Worm (Caenorhabditis elegans) whole organism, L3 larva: ENCODE measurements around the gene F31E8.4.
A peak's percentile ranks its signal among the peaks of the same experiment; 100 is the strongest.

ENCODE experiments used
- R02D3.7 ChIP-seq: fragments of 150-350 bp; optimal IDR thresholded peaks from 2 replicates; lab custom pipeline; 2014; ENCODE audit warnings: missing biosample characterization, missing genetic modification characterization
- aly-2 ChIP-seq: fragments of 150-350 bp; optimal IDR thresholded peaks from 2 replicates; lab custom pipeline; 2014; ENCODE audit warnings: missing biosample characterization, missing genetic modification characterization
- ama-1 ChIP-seq: fragments of 150-350 bp; optimal IDR thresholded peaks from 2 replicates; lab custom pipeline; 2018
- ceh-28 ChIP-seq: fragments of 150-350 bp; optimal IDR thresholded peaks from 2 replicates; lab custom pipeline; 2014; ENCODE audit warnings: missing biosample characterization, missing genetic modification reagents, missing genetic modification characterization
- ceh-82 ChIP-seq: fragments of 150-350 bp; optimal IDR thresholded peaks from 2 replicates; lab custom pipeline; 2014; ENCODE audit warnings: missing biosample characterization, missing genetic modification characterization
- ceh-9 ChIP-seq: sonication (generic microtip); optimal IDR thresholded peaks from 2 replicates; lab custom pipeline; 2018; ENCODE audit warnings: missing biosample characterization, missing genetic modification characterization
- daf-12 ChIP-seq: fragments of 150-350 bp; optimal IDR thresholded peaks from 2 replicates; lab custom pipeline; 2014; ENCODE audit warnings: missing biosample characterization, missing genetic modification reagents, missing genetic modification characterization
- egl-27 ChIP-seq: sonication (generic microtip); optimal IDR thresholded peaks from 4 replicates; lab custom pipeline; 2017; ENCODE audit warnings: missing biosample characterization, missing genetic modification reagents, missing genetic modification characterization
- egl-5 ChIP-seq: fragments of 150-350 bp; optimal IDR thresholded peaks from 2 replicates; lab custom pipeline; 2017; ENCODE audit warnings: missing biosample characterization, missing genetic modification reagents, missing genetic modification characterization, inconsistent platforms
- elt-1 ChIP-seq: fragments of 150-350 bp; optimal IDR thresholded peaks from 2 replicates; lab custom pipeline; 2014; ENCODE audit warnings: missing biosample characterization, missing genetic modification characterization
- elt-2 ChIP-seq: sonication (generic microtip); optimal IDR thresholded peaks from 2 replicates; lab custom pipeline; 2016; ENCODE audit warnings: missing genetic modification reagents, mild to moderate bottlenecking, missing genetic modification characterization, missing compliant biosample characterization
- elt-3 ChIP-seq, 3 experiments: fragments of 150-350 bp in 1 of 3; sonication (generic microtip) in 2 of 3; optimal IDR thresholded peaks; 2 replicates in 2 of 3; 4 replicates in 1 of 3; lab custom pipeline; 2014 to 2017; ENCODE audit warnings: missing biosample characterization in 3 of 3, missing genetic modification characterization in 3 of 3
- fkh-2 ChIP-seq: fragments of 150-350 bp; optimal IDR thresholded peaks from 2 replicates; lab custom pipeline; 2014; ENCODE audit warnings: missing biosample characterization, missing genetic modification reagents, missing genetic modification characterization
- fos-1 ChIP-seq: fragments of 150-350 bp; optimal IDR thresholded peaks from 2 replicates; lab custom pipeline; 2014; ENCODE audit warnings: missing biosample characterization, missing genetic modification characterization
- hmg-11 ChIP-seq: sonication (generic microtip); optimal IDR thresholded peaks from 2 replicates; lab custom pipeline; 2016; ENCODE audit warnings: missing genetic modification characterization, missing compliant biosample characterization
- jun-1 ChIP-seq: fragments of 150-350 bp; optimal IDR thresholded peaks from 2 replicates; lab custom pipeline; 2014; ENCODE audit warnings: missing biosample characterization, missing genetic modification reagents, missing genetic modification characterization
- lin-15B ChIP-seq: fragments of 150-350 bp; optimal IDR thresholded peaks from 2 replicates; lab custom pipeline; 2014; ENCODE audit warnings: missing biosample characterization, missing genetic modification characterization
- lin-39 ChIP-seq: fragments of 150-350 bp; optimal IDR thresholded peaks from 2 replicates; lab custom pipeline; 2018; ENCODE audit warnings: missing biosample characterization, missing genetic modification reagents, missing genetic modification characterization
- nfya-1 ChIP-seq: sonication (generic microtip); optimal IDR thresholded peaks from 2 replicates; lab custom pipeline; 2017; ENCODE audit warnings: missing genetic modification characterization, mild to moderate bottlenecking, missing compliant biosample characterization, antibody characterized with exemption, moderate library complexity; ENCODE audit not compliant: insufficient read depth
- nhr-12 ChIP-seq: fragments of 150-350 bp; optimal IDR thresholded peaks from 2 replicates; lab custom pipeline; 2014; ENCODE audit warnings: missing biosample characterization, missing genetic modification characterization
- nhr-23 ChIP-seq: fragments of 150-350 bp; optimal IDR thresholded peaks from 2 replicates; lab custom pipeline; 2014; ENCODE audit warnings: missing biosample characterization, missing genetic modification reagents, missing genetic modification characterization
- nhr-237 ChIP-seq: fragments of 150-350 bp; optimal IDR thresholded peaks from 2 replicates; lab custom pipeline; 2014; ENCODE audit warnings: missing biosample characterization, missing genetic modification characterization
- nhr-25 ChIP-seq: sonication (generic microtip); optimal IDR thresholded peaks from 2 replicates; lab custom pipeline; 2017; ENCODE audit warnings: missing biosample characterization, missing genetic modification characterization
- nhr-28 ChIP-seq: fragments of 150-350 bp; optimal IDR thresholded peaks from 2 replicates; lab custom pipeline; 2014; ENCODE audit warnings: missing biosample characterization, missing genetic modification characterization
- nhr-43 ChIP-seq: sonication (generic microtip); optimal IDR thresholded peaks from 2 replicates; lab custom pipeline; 2016; ENCODE audit warnings: mild to moderate bottlenecking, missing genetic modification characterization, missing compliant biosample characterization; ENCODE audit not compliant: poor library complexity, severe bottlenecking
- nhr-67 ChIP-seq: fragments of 150-350 bp; optimal IDR thresholded peaks from 2 replicates; lab custom pipeline; 2014; ENCODE audit warnings: missing biosample characterization, missing genetic modification characterization
- nhr-76 ChIP-seq: fragments of 150-350 bp; sonication (generic microtip); optimal IDR thresholded peaks from 5 replicates; lab custom pipeline; 2014; ENCODE audit warnings: missing biosample characterization, missing genetic modification characterization
- pha-4 ChIP-seq: fragments of 150-350 bp; optimal IDR thresholded peaks from 2 replicates; lab custom pipeline; 2014; ENCODE audit warnings: missing biosample characterization, missing genetic modification reagents, missing genetic modification characterization
- pqm-1 ChIP-seq: fragments of 150-350 bp; optimal IDR thresholded peaks from 2 replicates; lab custom pipeline; 2017; ENCODE audit warnings: missing biosample characterization, missing genetic modification characterization, inconsistent platforms
- sea-2 ChIP-seq: fragments of 150-350 bp; sonication (generic microtip); optimal IDR thresholded peaks from 4 replicates; lab custom pipeline; 2014; ENCODE audit warnings: missing biosample characterization, missing genetic modification reagents, missing genetic modification characterization
- snpc-4 ChIP-seq: fragments of 150-350 bp; optimal IDR thresholded peaks from 2 replicates; lab custom pipeline; 2014; ENCODE audit warnings: missing biosample characterization, missing genetic modification characterization
- tbx-2 ChIP-seq: sonication (generic microtip); optimal IDR thresholded peaks from 2 replicates; lab custom pipeline; 2016; ENCODE audit warnings: mild to moderate bottlenecking, missing genetic modification characterization, missing compliant biosample characterization
- unc-39 ChIP-seq: sonication (generic microtip); optimal IDR thresholded peaks from 4 replicates; lab custom pipeline; 2017; ENCODE audit warnings: missing biosample characterization, missing genetic modification characterization
- unc-62 ChIP-seq: fragments of 150-350 bp; sonication (generic microtip); optimal IDR thresholded peaks from 4 replicates; lab custom pipeline; 2014; ENCODE audit warnings: missing biosample characterization, missing genetic modification reagents, missing genetic modification characterization
- zag-1 ChIP-seq: fragments of 150-350 bp; optimal IDR thresholded peaks from 2 replicates; lab custom pipeline; 2014; ENCODE audit warnings: missing biosample characterization, missing genetic modification characterization
- ztf-11 ChIP-seq: fragments of 150-350 bp; optimal IDR thresholded peaks from 2 replicates; lab custom pipeline; 2014; ENCODE audit warnings: missing biosample characterization, missing genetic modification characterization
- ztf-4 ChIP-seq: fragments of 150-350 bp; optimal IDR thresholded peaks from 2 replicates; lab custom pipeline; 2014; ENCODE audit warnings: missing biosample characterization, missing genetic modification characterization

F31E8.4 gene

DNA sequence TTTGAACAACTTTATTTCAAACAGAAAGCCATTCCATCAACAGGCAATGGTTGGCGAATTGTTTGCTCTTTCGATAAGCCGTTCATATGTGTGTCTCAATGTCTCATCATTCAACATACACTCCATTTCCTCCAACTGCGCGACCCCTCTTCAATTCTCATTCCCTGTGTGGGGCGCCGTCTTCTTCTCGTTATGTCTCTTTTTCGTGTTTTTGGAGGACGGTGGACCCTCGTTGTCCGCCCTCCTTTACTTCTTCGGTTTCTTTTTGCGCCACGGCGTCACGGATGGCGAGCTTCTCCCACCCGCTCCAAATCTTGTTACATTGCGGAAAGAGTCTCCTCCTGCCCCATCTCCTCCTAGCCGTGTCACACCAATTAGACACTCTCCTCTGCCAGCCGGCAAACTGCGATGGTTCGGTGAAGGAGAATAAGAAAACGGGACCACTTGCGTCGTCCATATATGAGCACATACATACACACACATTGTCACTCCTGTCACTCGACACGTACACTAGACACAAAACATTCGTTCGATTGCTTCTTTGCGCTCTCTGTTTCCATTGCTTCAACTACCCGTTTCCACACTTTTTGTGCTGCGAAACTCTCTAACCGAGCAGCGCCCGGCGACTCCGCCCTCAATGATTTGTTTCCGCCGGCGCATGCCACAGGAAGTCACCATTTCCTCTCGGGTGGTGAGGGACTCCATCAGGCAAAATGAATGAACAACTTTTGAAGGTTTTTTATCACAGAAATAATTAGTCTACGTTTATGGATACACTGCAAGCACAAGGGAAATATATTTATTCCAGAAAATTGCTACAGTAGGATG, 28.3 kb upstream of the F31E8.4 start:
- TF ChIP-seq nfya-1 (tag; lab: Kevin White, UChicago) (no peak), elt-2 (tag; lab: Kevin White, UChicago) (no peak), ceh-9 (no peak), pqm-1 (peak; percentile 2), elt-1 (tag; lab: Kevin White, UChicago) (no peak), zag-1 (tag; lab: Kevin White, UChicago) (no peak), ama-1 (no peak), nhr-76 (tag; lab: Kevin White, UChicago) (no peak), lin-39 (tag; lab: Kevin White, UChicago) (peak; percentile 55), ceh-82 (tag; lab: Kevin White, UChicago) (no peak), nhr-25 (tag; lab: Kevin White, UChicago) (no peak), ceh-28 (no peak), egl-5 (peak; percentile 4), nhr-28 (tag; lab: Kevin White, UChicago) (no peak), fkh-2 (tag; lab: Kevin White, UChicago) (no peak), hmg-11 (tag; lab: Kevin White, UChicago) (no peak), nhr-12 (tag; lab: Kevin White, UChicago) (no peak), egl-27 (tag; lab: Kevin White, UChicago) (no peak), nhr-237 (no peak), tbx-2 (peak; percentile 57), daf-12 (tag; lab: Kevin White, UChicago) (no peak), ztf-11 (no peak), pha-4 (peak; percentile 41), ztf-4 (tag; lab: Kevin White, UChicago) (no peak)

- TF ChIP-seq lin-15B (tag; lab: Kevin White, UChicago) (no peak), elt-3 (tag; optimal IDR thresholded peaks at IDR 0.05; lab: Kevin White, UChicago) (peak in 1 of 3 experiments; percentile 34), fkh-2 (tag; lab: Kevin White, UChicago) (no peak), jun-1 (tag; lab: Kevin White, UChicago) (peak; percentile 53), unc-62 (GFP tag; lab: Kevin White, UChicago) (peak; percentile 35), nhr-25 (tag; lab: Kevin White, UChicago) (peak; percentile 58), sea-2 (GFP tag; lab: Kevin White, UChicago) (peak; percentile 14), R02D3.7 (tag; lab: Kevin White, UChicago) (no peak), egl-27 (tag; lab: Kevin White, UChicago) (peak; percentile 52), snpc-4 (tag; lab: Kevin White, UChicago) (peak; percentile 25), pha-4 (peak; percentile 54), lin-39 (tag; lab: Kevin White, UChicago) (peak; percentile 78), nfya-1 (tag; lab: Kevin White, UChicago) (peak; percentile 61), elt-2 (tag; lab: Kevin White, UChicago) (peak; percentile 34), elt-1 (tag; lab: Kevin White, UChicago) (peak; percentile 35), nhr-43 (tag; lab: Kevin White, UChicago) (peak; percentile 43), nhr-23 (tag; lab: Kevin White, UChicago) (peak; percentile 68), nhr-237 (no peak)
- TF ChIP-seq, all 47 proteins: peak for 14
Measured at ce11 chrII:6827388-6827787, 27.4 kb upstream of the F31E8.4 start.

- TF ChIP-seq lin-15B (tag; lab: Kevin White, UChicago) = no peak
- no peak for TF ChIP-seq unc-39 (tag; lab: Kevin White, UChicago)
- no peak for TF ChIP-seq nhr-67 (tag; lab: Kevin White, UChicago)
- TF ChIP-seq nhr-25 (tag; lab: Kevin White, UChicago) = peak; percentile 37
- TF ChIP-seq elt-2 (tag; lab: Kevin White, UChicago) = peak; percentile 81
- no peak for TF ChIP-seq fos-1 (tag; lab: Kevin White, UChicago)
- peak; percentile 55 for TF ChIP-seq unc-62 (GFP tag; lab: Kevin White, UChicago)
- TF ChIP-seq fkh-2 (tag; lab: Kevin White, UChicago) = no peak
- peak; percentile 38 for TF ChIP-seq jun-1 (tag; lab: Kevin White, UChicago)
- TF ChIP-seq aly-2 (tag; lab: Kevin White, UChicago) = no peak
- TF ChIP-seq nfya-1 (tag; lab: Kevin White, UChicago) = peak; percentile 61
- peak; percentile 55 for TF ChIP-seq pha-4
- TF ChIP-seq, all 47 proteins: peak for 6
Measured at ce11 chrII:6826726-6827125, 26.8 kb upstream of the F31E8.4 start.
